Fruit fly (Drosophila melanogaster) whole organism: ENCODE data around the gene H15.

Experiments
- CG8478 ChIP-seq: fragments of >200 bp; optimal IDR thresholded peaks from 2 replicates; lab custom pipeline; 2018; ENCODE audit warnings: inconsistent platforms
- Dll ChIP-seq: fragments of >200 bp; optimal IDR thresholded peaks from 2 replicates; lab custom pipeline; 2017
- EcR ChIP-seq, 2 experiments: fragments of >200 bp; optimal IDR thresholded peaks; 2 replicates each; lab custom pipeline; 2017; ENCODE audit warnings: missing biosample characterization in 2 of 2, missing genetic modification characterization in 2 of 2, missing genetic modification reagents in 2 of 2
- pan ChIP-seq: fragments of >200 bp; optimal IDR thresholded peaks from 2 replicates; lab custom pipeline; 2017
- psq ChIP-seq: fragments of >200 bp; optimal IDR thresholded peaks from 2 replicates; lab custom pipeline; 2017
- usp ChIP-seq: fragments of >200 bp; optimal IDR thresholded peaks from 2 replicates; lab custom pipeline; 2017; ENCODE audit warnings: missing biosample characterization, missing genetic modification characterization, mixed read lengths

dm6 chr2L:5433403-5434023 is 29.4 kb downstream of the H15 start:
- no peak for TF ChIP-seq EcR (GFP tag; optimal IDR thresholded peaks at IDR 0.05; lab: Kevin White, UChicago)
- no peak for TF ChIP-seq Dll (lab: Kevin White, UChicago)
- no peak for TF ChIP-seq usp (GFP tag; lab: Kevin White, UChicago)
- TF ChIP-seq pan (lab: Kevin White, UChicago), result no peak
- TF ChIP-seq psq, result no peak
- no peak for TF ChIP-seq CG8478 (lab: Kevin White, UChicago)
